Worm (Caenorhabditis elegans) whole organism, midembryonic: ENCODE results near the gene art-1.

ENCODE experiments used
- flt-1 ChIP-seq: fragments of 200-800 bp; sonication (Bioruptor generic); IDR thresholded peaks from 2 replicates; pipeline ENCODE4 v1.3.6; 2022; ENCODE audit warnings: missing genetic modification characterization, missing compliant biosample characterization
- klf-2 ChIP-seq: fragments of 200-800 bp; sonication (Bioruptor generic); conservative IDR thresholded peaks from 2 replicates; pipeline ENCODE4 v1.3.6; 2022; ENCODE audit warnings: missing genetic modification reagents, missing genetic modification characterization, missing compliant biosample characterization
- med-1 ChIP-seq: sonication (generic microtip); optimal IDR thresholded peaks from 2 replicates; lab custom pipeline; 2017; ENCODE audit warnings: missing genetic modification characterization, mild to moderate bottlenecking, missing compliant biosample characterization, antibody characterized with exemption, missing genetic modification reagents; ENCODE audit not compliant: insufficient read depth
- tab-1 ChIP-seq: fragments of 200-800 bp; sonication (Bioruptor generic); IDR thresholded peaks from 2 replicates; pipeline ENCODE4 v1.3.6; 2022; ENCODE audit warnings: missing genetic modification characterization, missing compliant biosample characterization
- ztf-23 ChIP-seq: fragments of 200-800 bp; sonication (Bioruptor generic); IDR thresholded peaks from 2 replicates; pipeline ENCODE4 v1.3.6; 2022; ENCODE audit warnings: missing genetic modification reagents, missing genetic modification characterization, missing compliant biosample characterization

ce11 chrII:6958136-6958535 lies 13.9 kb downstream of the art-1 start:
- TF ChIP-seq ztf-23, result no peak
- no peak for TF ChIP-seq flt-1
- TF ChIP-seq tab-1 (GFP tag; lab: Robert Waterston, UW), result no peak
- TF ChIP-seq med-1 (GFP tag; lab: Kevin White, UChicago), result no peak
- no peak for TF ChIP-seq klf-2 (GFP tag; lab: Robert Waterston, UW)
